Fruit fly (Drosophila melanogaster): ENCODE data around the gene Pdk1.
A peak's percentile ranks its signal among the peaks of the same experiment; 100 is the strongest.

The Pdk1 gene

DNA sequence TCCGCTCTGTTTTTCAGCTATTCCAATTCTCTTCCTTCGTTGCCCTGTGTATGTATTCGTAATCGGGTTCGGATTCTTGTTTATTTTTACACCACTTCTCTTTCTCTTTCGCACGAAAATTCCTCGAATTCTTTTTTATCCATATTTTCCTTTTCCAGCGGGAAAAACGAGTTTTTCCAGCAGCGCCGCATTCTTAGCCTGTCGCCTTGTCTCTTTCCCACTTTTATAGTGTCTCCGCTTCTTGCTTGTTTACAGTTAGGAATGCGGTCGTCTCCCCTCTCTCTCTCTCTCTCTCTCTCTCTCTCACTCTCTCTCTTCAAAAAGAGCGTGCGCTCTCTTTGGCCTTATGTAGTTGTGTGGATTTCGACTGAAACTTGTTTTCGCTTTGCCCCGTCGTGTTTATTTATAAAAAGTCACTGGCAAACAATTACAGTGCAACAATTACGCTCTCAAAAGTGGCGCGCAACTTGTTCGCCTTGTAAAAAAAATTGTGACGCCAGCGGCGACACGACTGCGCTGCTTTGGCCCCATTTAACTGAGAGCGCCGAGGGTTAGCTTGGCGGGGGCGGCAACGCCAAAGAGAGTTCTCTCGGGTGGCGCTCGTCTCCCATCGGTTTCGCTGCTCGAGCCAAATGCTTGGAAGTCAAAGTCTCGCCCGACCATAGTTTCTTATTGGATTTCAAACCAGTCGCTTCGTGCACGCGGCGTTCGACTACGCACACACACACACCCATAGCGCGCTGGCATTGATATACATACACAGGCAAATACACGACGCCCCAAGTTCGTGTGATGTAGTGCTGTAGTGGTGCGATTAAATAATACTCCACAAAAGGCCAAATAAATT is 2.1 kb downstream of the Pdk1 start (continued):
- TF ChIP-seq dsf (GFP tag; optimal IDR thresholded peaks at IDR 0.05; ENCODE audit: borderline replicate concordance) (no peak), dmrt93B (GFP tag; optimal IDR thresholded peaks at IDR 0.05) (no peak), Sp1 (GFP tag; optimal IDR thresholded peaks at IDR 0.05) (peak; percentile 40), ey (GFP tag; optimal IDR thresholded peaks at IDR 0.05) (no peak), Hr78 (GFP tag; optimal IDR thresholded peaks at IDR 0.05) (no peak), foxo (GFP tag; optimal IDR thresholded peaks at IDR 0.05) (peak; percentile 10 to 62), br (GFP tag; optimal IDR thresholded peaks at IDR 0.05) (peak; percentile 29), sv (GFP tag; optimal IDR thresholded peaks at IDR 0.05) (no peak), lola (GFP tag; optimal IDR thresholded peaks at IDR 0.05) (peak; percentile 8), N (GFP tag; optimal IDR thresholded peaks at IDR 0.05) (no peak), CrebA (GFP tag; optimal IDR thresholded peaks at IDR 0.05; ENCODE audit: borderline replicate concordance) (peak; percentile 75), sage (GFP tag; optimal IDR thresholded peaks at IDR 0.05) (no peak), brk (GFP tag; optimal IDR thresholded peaks at IDR 0.05) (peak; percentile 53)

DNA sequence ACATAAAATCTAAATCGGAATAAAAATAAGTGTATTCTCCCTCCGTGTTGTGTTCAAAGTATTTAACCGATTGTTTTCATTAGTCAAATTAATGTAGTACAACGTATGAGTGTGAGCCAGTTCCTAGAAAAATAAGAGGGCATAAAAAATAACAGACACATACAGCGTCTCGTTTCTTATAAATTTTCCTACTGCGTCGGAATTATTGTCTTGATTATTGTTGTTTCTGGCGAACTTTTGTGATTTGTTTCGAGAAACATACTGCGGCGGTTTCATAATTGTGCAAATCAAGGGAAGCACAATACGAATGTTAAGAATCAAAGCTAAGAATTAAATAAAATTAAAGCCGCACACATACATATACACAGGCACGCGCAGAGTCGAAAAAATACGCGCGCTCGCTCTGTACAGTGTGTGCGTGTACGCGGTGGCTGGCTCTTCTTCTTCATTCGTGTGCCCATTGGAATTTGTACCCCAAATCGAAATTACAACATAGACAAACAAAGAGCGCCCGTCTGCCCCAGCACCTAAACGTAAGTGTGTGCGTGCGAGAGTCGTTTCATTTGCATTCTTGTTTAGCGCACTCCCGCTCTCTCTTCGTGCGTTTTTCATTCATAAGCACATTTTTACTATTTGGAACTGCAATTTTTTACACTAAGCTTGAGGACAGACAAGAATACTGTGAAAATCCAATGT is 2.9 kb downstream of the Pdk1 start:
- TF ChIP-seq Myc (optimal IDR thresholded peaks at IDR 0.05) (no peak), GATAd (GFP tag; optimal IDR thresholded peaks at IDR 0.05) (no peak), N (GFP tag; optimal IDR thresholded peaks at IDR 0.05) (peak; percentile 2), Jra (GFP tag; optimal IDR thresholded peaks at IDR 0.05) (no peak), brk (GFP tag; optimal IDR thresholded peaks at IDR 0.05) (no peak), jim (GFP tag; optimal IDR thresholded peaks at IDR 0.05) (no peak), Rel (GFP tag; optimal IDR thresholded peaks at IDR 0.05) (no peak), Rel (tag; optimal IDR thresholded peaks at IDR 0.05) (peak; percentile 36), lola (GFP tag; optimal IDR thresholded peaks at IDR 0.05) (no peak), ey (GFP tag; optimal IDR thresholded peaks at IDR 0.05) (no peak), fru (GFP tag; optimal IDR thresholded peaks at IDR 0.05) (no peak), sage (GFP tag; optimal IDR thresholded peaks at IDR 0.05) (no peak), tai (GFP tag; optimal IDR thresholded peaks at IDR 0.05) (no peak), usp (GFP tag; optimal IDR thresholded peaks at IDR 0.05) (no peak), Hnf4 (GFP tag; optimal IDR thresholded peaks at IDR 0.05) (peak; percentile 64), dsf (GFP tag; optimal IDR thresholded peaks at IDR 0.05; ENCODE audit: borderline replicate concordance) (no peak)

DNA sequence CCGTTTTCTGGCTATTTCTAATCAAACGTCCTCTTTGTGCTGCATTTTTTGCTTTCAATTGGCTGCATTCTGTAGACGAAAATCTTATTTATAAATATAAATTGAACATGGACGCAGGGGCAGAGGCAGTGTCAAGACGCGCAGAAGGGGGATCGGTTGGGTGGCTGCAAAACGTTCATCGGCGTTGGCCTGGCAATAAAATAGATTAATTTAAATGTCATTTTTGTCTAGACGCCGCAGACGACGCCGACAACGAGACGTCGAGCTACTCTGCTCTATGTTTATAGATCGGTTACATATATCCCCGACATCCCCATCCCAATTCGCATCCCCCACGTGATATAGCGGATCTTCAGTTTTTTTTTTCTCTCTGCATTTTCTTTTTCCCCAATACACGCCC is 4.1 kb downstream of the Pdk1 start:
- no peak for TF ChIP-seq fru (GFP tag; optimal IDR thresholded peaks at IDR 0.05)

DNA sequence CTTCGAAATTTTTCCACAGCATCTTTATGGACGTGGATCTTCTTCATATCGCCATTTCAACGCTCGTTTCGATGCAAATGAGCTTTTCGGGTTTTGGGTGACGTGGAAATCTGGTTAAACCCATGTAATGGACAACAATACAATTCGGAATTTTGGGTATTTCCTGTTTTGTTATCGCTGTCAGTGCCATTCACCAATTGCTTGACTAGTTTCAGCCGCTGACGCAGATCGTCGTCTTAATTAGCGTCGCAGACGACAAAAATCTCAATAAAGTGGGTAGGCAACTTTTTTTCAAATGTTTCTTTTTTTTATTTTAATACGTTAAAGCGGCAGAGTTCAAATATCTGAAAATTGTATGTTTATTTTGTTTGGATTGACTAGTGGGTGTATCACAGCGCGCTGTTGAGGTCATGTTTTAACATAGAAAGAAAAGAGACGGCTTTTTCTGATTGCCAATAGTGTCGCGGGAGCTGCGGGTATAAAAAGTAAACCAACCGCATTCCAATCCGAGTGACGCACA is 4.6 kb downstream of the Pdk1 start:
- TF ChIP-seq CrebA (GFP tag; optimal IDR thresholded peaks at IDR 0.05; ENCODE audit: borderline replicate concordance) (no peak), lola (GFP tag; optimal IDR thresholded peaks at IDR 0.05) (no peak), psq (GFP tag; optimal IDR thresholded peaks at IDR 0.05) (no peak), tai (GFP tag; optimal IDR thresholded peaks at IDR 0.05) (no peak), Hnf4 (GFP tag; optimal IDR thresholded peaks at IDR 0.05) (no peak), Hr83 (GFP tag; optimal IDR thresholded peaks at IDR 0.05; ENCODE audit: poor library complexity, severe bottlenecking) (no peak), Mio (GFP tag; optimal IDR thresholded peaks at IDR 0.05) (no peak), woc (GFP tag; optimal IDR thresholded peaks at IDR 0.05) (no peak), CG9705 (GFP tag; optimal IDR thresholded peaks at IDR 0.05) (no peak), dsf (GFP tag; optimal IDR thresholded peaks at IDR 0.05; ENCODE audit: borderline replicate concordance) (no peak), usp (GFP tag; optimal IDR thresholded peaks at IDR 0.05) (no peak), Abd-B (GFP tag; optimal IDR thresholded peaks at IDR 0.05) (no peak), GATAd (GFP tag; optimal IDR thresholded peaks at IDR 0.05) (no peak), brk (GFP tag; optimal IDR thresholded peaks at IDR 0.05) (no peak), Jra (GFP tag; optimal IDR thresholded peaks at IDR 0.05) (no peak), N (GFP tag; optimal IDR thresholded peaks at IDR 0.05) (no peak), rgr (GFP tag; optimal IDR thresholded peaks at IDR 0.05) (no peak), dl (GFP tag; optimal IDR thresholded peaks at IDR 0.05; ENCODE audit: insufficient read depth in 1 of 2, partially characterized antibody in 2 of 2) (no peak)

Measured in whole organism, wandering third instar larva.